Worm (Caenorhabditis elegans) whole organism, L2 larva: ENCODE measurements around the gene srd-26.

Experiments
- ama-1 ChIP-seq: fragments of 150-350 bp; optimal IDR thresholded peaks from 2 replicates; lab custom pipeline; 2018; ENCODE audit warnings: inconsistent platforms
- fos-1 ChIP-seq: fragments of 150-350 bp; optimal IDR thresholded peaks from 2 replicates; lab custom pipeline; 2014; ENCODE audit warnings: missing biosample characterization, missing genetic modification characterization
- mbf-1 ChIP-seq: sonication (generic microtip); optimal IDR thresholded peaks from 2 replicates; lab custom pipeline; 2017; ENCODE audit warnings: missing biosample characterization, missing genetic modification characterization
- nhr-237 ChIP-seq: fragments of 150-350 bp; optimal IDR thresholded peaks from 2 replicates; lab custom pipeline; 2014; ENCODE audit warnings: missing biosample characterization, missing genetic modification characterization
- nhr-25 ChIP-seq: fragments of 150-350 bp; sonication (generic microtip); optimal IDR thresholded peaks from 3 replicates; lab custom pipeline; 2014; ENCODE audit warnings: missing biosample characterization, missing genetic modification characterization
- skn-1 ChIP-seq: sonication (generic microtip); optimal IDR thresholded peaks from 2 replicates; lab custom pipeline; 2017; ENCODE audit warnings: missing biosample characterization, missing genetic modification characterization
- snpc-4 ChIP-seq: fragments of 150-350 bp; optimal IDR thresholded peaks from 2 replicates; lab custom pipeline; 2014; ENCODE audit warnings: missing biosample characterization, missing genetic modification characterization

ce11 chrV:14143634-14144033 lies 19.2 kb downstream of the srd-26 start:
- TF ChIP-seq nhr-25 (tag; lab: Kevin White, UChicago): no peak
- TF ChIP-seq skn-1 (tag; lab: Kevin White, UChicago): no peak
- TF ChIP-seq snpc-4 (tag; lab: Kevin White, UChicago): no peak
- TF ChIP-seq ama-1 (lab: Kevin White, UChicago): no peak
- peak; percentile 20 for TF ChIP-seq nhr-237 (tag; lab: Kevin White, UChicago)
- TF ChIP-seq fos-1 (tag; lab: Kevin White, UChicago): no peak
- TF ChIP-seq mbf-1 (tag; lab: Kevin White, UChicago): no peak
